Fruit fly (Drosophila melanogaster) whole organism, wandering third instar larva: ENCODE results near the gene mthl9.

Experiments
- Abd-B ChIP-seq: fragments of >200 bp; optimal IDR thresholded peaks from 2 replicates; lab custom pipeline; 2017; ENCODE audit warnings: missing biosample characterization, missing genetic modification characterization
- CG32264 ChIP-seq: fragments of 200-800 bp; sonication (Bioruptor generic); optimal IDR thresholded peaks from 2 replicates; lab custom pipeline; 2016; ENCODE audit warnings: missing biosample characterization, missing genetic modification characterization
- Dfd ChIP-seq: fragments of >200 bp; optimal IDR thresholded peaks from 2 replicates; lab custom pipeline; 2017; ENCODE audit warnings: missing biosample characterization, missing genetic modification characterization
- Dif ChIP-seq: fragments of 200-275, 200-300 bp; sonication (Bioruptor generic); optimal IDR thresholded peaks from 2 replicates; lab custom pipeline; 2018; ENCODE audit warnings: missing biosample characterization, missing genetic modification characterization; ENCODE audit not compliant: partially characterized antibody
- GATAd ChIP-seq: sonication (Bioruptor generic); optimal IDR thresholded peaks from 2 replicates; lab custom pipeline; 2016; ENCODE audit warnings: missing biosample characterization, missing genetic modification characterization
- HLH106 ChIP-seq: fragments of 200-800 bp; optimal IDR thresholded peaks from 3 replicates; lab custom pipeline; 2019; ENCODE audit warnings: missing biosample characterization, mild to moderate bottlenecking, missing genetic modification characterization, moderate library complexity
- Hnf4 ChIP-seq: fragments of 200-800 bp; sonication (Bioruptor generic); optimal IDR thresholded peaks from 2 replicates; lab custom pipeline; 2016; ENCODE audit warnings: missing biosample characterization, mild to moderate bottlenecking, missing genetic modification characterization
- Hr78 ChIP-seq: fragments of >200 bp; optimal IDR thresholded peaks from 2 replicates; lab custom pipeline; 2017; ENCODE audit warnings: missing biosample characterization, missing genetic modification characterization
- Hr83 ChIP-seq: fragments of 200-300 bp; sonication (Bioruptor generic); optimal IDR thresholded peaks from 2 replicates; lab custom pipeline; 2016; ENCODE audit warnings: missing biosample characterization, mild to moderate bottlenecking, missing genetic modification characterization, moderate library complexity; ENCODE audit not compliant: poor library complexity, severe bottlenecking
- Jra ChIP-seq: sonication (Bioruptor generic); optimal IDR thresholded peaks from 2 replicates; lab custom pipeline; 2016; ENCODE audit warnings: missing biosample characterization, missing genetic modification characterization
- Mio ChIP-seq: sonication (Bioruptor generic); optimal IDR thresholded peaks from 2 replicates; lab custom pipeline; 2016; ENCODE audit warnings: missing biosample characterization, missing genetic modification characterization
- Myc ChIP-seq: fragments of >200 bp; optimal IDR thresholded peaks from 2 replicates; lab custom pipeline; 2017
- N ChIP-seq: fragments of >200 bp; optimal IDR thresholded peaks from 2 replicates; lab custom pipeline; 2018; ENCODE audit warnings: missing biosample characterization, missing external identifiers, missing genetic modification characterization
- Rel ChIP-seq, 2 experiments: fragments of 200-800 bp; sonication (Bioruptor generic) in 1 of 2; optimal IDR thresholded peaks; 2 replicates in 1 of 2; 3 replicates in 1 of 2; lab custom pipeline; 2016 to 2019; ENCODE audit warnings: mild to moderate bottlenecking in 2 of 2, missing biosample characterization in 2 of 2, missing genetic modification characterization in 2 of 2, moderate library complexity in 1 of 2
- Sp1 ChIP-seq: fragments of 200-800 bp; sonication (Bioruptor generic); optimal IDR thresholded peaks from 3 replicates; lab custom pipeline; 2019; ENCODE audit warnings: missing biosample characterization, mild to moderate bottlenecking, missing genetic modification characterization, moderate library complexity
- Vsx2 ChIP-seq: fragments of 200-300, 225-300 bp; sonication (Bioruptor generic); optimal IDR thresholded peaks from 2 replicates; lab custom pipeline; 2018; ENCODE audit warnings: missing biosample characterization, missing genetic modification characterization; ENCODE audit not compliant: partially characterized antibody
- br ChIP-seq: fragments of 200-800 bp; sonication (Bioruptor generic); optimal IDR thresholded peaks from 2 replicates; lab custom pipeline; 2016; ENCODE audit warnings: missing biosample characterization, missing genetic modification characterization
- dl ChIP-seq, 2 experiments: fragments of 175-275, 200-275 bp in 1 of 2; fragments of 200-275 bp in 1 of 2; sonication (Bioruptor generic); optimal IDR thresholded peaks; lab custom pipeline; 2018; ENCODE audit warnings: mild to moderate bottlenecking in 2 of 2, missing biosample characterization in 2 of 2, missing genetic modification characterization in 2 of 2, moderate library complexity in 2 of 2; ENCODE audit not compliant: partially characterized antibody in 2 of 2, insufficient read depth in 1 of 2
- dsf ChIP-seq: sonication (Bioruptor generic); optimal IDR thresholded peaks from 2 replicates; lab custom pipeline; 2016; ENCODE audit warnings: missing biosample characterization, missing genetic modification characterization, borderline replicate concordance
- ey ChIP-seq: fragments of 200-800 bp; sonication (Bioruptor generic); optimal IDR thresholded peaks from 2 replicates; lab custom pipeline; 2016; ENCODE audit warnings: missing biosample characterization, missing genetic modification characterization
- foxo ChIP-seq, 2 experiments: fragments of 200-800 bp; sonication (Bioruptor generic); optimal IDR thresholded peaks; 2 replicates in 1 of 2; 3 replicates in 1 of 2; lab custom pipeline; 2016 to 2017; ENCODE audit warnings: missing biosample characterization in 2 of 2, missing genetic modification characterization in 2 of 2
- fru ChIP-seq: fragments of 200-800 bp; sonication (Bioruptor generic); optimal IDR thresholded peaks from 3 replicates; lab custom pipeline; 2016; ENCODE audit warnings: missing biosample characterization, mild to moderate bottlenecking, missing genetic modification characterization
- h ChIP-seq: fragments of 200-800 bp; sonication (Bioruptor generic); optimal IDR thresholded peaks from 3 replicates; lab custom pipeline; 2016; ENCODE audit warnings: missing biosample characterization, mild to moderate bottlenecking, missing genetic modification characterization
- lola ChIP-seq: fragments of >200 bp; optimal IDR thresholded peaks from 2 replicates; lab custom pipeline; 2017; ENCODE audit warnings: missing biosample characterization, missing genetic modification characterization
- pan ChIP-seq: fragments of >200 bp; optimal IDR thresholded peaks from 2 replicates; lab custom pipeline; 2017
- rgr ChIP-seq: fragments of 200-800 bp; sonication (Bioruptor generic); optimal IDR thresholded peaks from 3 replicates; lab custom pipeline; 2016; ENCODE audit warnings: missing biosample characterization, mild to moderate bottlenecking, missing genetic modification characterization
- tai ChIP-seq: sonication (Bioruptor generic); optimal IDR thresholded peaks from 2 replicates; lab custom pipeline; 2016; ENCODE audit warnings: missing biosample characterization, missing genetic modification characterization
- usp ChIP-seq: fragments of >200 bp; optimal IDR thresholded peaks from 2 replicates; lab custom pipeline; 2017; ENCODE audit warnings: missing biosample characterization, missing genetic modification characterization
- woc ChIP-seq: sonication (Bioruptor generic); optimal IDR thresholded peaks from 2 replicates; lab custom pipeline; 2016; ENCODE audit warnings: missing biosample characterization, mild to moderate bottlenecking, missing genetic modification characterization

Gene mthl9

DNA sequence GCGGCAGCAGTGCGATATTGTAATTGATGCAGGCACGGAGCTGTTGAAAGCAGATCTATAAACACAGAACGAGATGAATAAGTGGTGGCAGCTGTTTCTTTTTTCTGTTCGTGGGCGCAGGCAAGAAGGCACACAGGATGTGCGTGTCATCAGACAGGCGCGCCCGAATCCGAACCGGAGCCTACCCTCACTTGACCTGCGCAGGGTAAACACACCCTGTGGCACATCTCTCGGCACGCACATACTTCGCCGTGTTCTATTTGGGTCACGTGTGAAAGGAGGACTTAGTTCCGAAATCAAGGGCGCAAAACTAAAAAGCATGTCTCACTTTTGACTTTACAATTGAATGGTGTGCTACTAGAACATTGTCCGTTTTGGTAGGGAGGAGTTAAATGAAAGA, 10.6 kb downstream of the mthl9 start:
- TF ChIP-seq Jra (GFP tag; lab: Kevin White, UChicago) (no peak), h (GFP tag; lab: Kevin White, UChicago) (no peak), dl (GFP tag; optimal IDR thresholded peaks at IDR 0.05; lab: Kevin White, UChicago; ENCODE audit: insufficient read depth in 1 of 2, partially characterized antibody in 2 of 2) (no peak), Vsx2 (GFP tag; lab: Kevin White, UChicago) (no peak), N (GFP tag; lab: Kevin White, UChicago) (no peak), Rel (GFP tag; optimal IDR thresholded peaks at IDR 0.05; lab: Kevin White, UChicago) (no peak), Rel (tag; optimal IDR thresholded peaks at IDR 0.05; lab: Kevin White, UChicago) (no peak), ey (GFP tag; lab: Kevin White, UChicago) (no peak)
- TF ChIP-seq, all 38 proteins: peak for 0

DNA sequence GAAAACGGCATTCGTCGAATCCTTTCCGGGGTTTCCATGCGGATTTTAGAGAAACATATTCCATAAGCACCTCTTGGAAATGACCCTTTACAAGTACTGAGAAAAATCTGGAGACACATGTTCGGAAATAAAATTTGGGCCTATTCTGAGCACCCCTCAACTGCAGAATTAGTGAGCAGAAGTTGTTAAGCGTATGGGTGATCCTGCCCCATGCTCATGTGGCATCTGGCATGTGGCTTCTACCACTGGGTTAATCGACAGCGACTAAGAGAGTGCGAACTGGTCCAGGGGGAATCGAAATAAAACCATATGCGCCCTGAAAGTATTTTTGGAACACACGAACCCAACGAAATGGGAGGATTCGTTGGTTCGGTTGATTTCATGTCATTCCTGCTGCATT, 11.3 kb downstream of the mthl9 start:
- TF ChIP-seq dsf (GFP tag; lab: Kevin White, UChicago): no peak
- no peak for TF ChIP-seq usp (GFP tag; lab: Kevin White, UChicago)
- no peak for TF ChIP-seq N (GFP tag; lab: Kevin White, UChicago)
- no peak for TF ChIP-seq Mio
- TF ChIP-seq Rel (GFP tag; optimal IDR thresholded peaks at IDR 0.05; lab: Kevin White, UChicago): no peak
- no peak for TF ChIP-seq Rel (tag; optimal IDR thresholded peaks at IDR 0.05; lab: Kevin White, UChicago)
- TF ChIP-seq br (GFP tag; lab: Kevin White, UChicago): no peak
- no peak for TF ChIP-seq rgr (GFP tag; lab: Kevin White, UChicago)
- no peak for TF ChIP-seq Dif
- TF ChIP-seq pan (lab: Kevin White, UChicago): no peak
- TF ChIP-seq Dfd (GFP tag; lab: Kevin White, UChicago): no peak
- TF ChIP-seq lola (GFP tag; lab: Kevin White, UChicago): no peak
- TF ChIP-seq HLH106 (tag; lab: Kevin White, UChicago): no peak
- TF ChIP-seq h (GFP tag; lab: Kevin White, UChicago): no peak
- TF ChIP-seq tai (GFP tag; lab: Kevin White, UChicago): no peak
- no peak for TF ChIP-seq Hnf4 (GFP tag; lab: Kevin White, UChicago)
- no peak for TF ChIP-seq fru (GFP tag; lab: Kevin White, UChicago)
- TF ChIP-seq GATAd (GFP tag; lab: Kevin White, UChicago): no peak
- no peak for TF ChIP-seq Sp1 (GFP tag; lab: Kevin White, UChicago)
- no peak for TF ChIP-seq Abd-B (GFP tag; lab: Kevin White, UChicago)
- no peak for TF ChIP-seq ey (GFP tag; lab: Kevin White, UChicago)

DNA sequence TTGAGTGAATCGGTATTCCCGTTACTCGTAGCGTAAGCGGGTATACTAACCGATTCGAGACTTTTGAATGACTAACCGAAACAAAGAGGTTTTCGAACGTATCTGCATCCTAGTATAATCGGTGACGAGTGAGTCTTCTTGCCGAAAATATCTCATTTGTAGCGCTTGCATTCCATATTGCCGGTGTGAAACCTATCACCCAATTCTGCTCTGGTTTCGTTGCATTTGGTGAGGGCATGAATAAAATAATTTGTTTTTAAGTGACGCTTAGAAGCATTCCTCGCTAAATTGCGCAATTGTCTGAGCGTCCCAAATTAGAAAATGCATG, 12.1 kb downstream of the mthl9 start:
- TF ChIP-seq Vsx2 (GFP tag; lab: Kevin White, UChicago): no peak
- no peak for TF ChIP-seq woc (GFP tag; lab: Kevin White, UChicago)

DNA sequence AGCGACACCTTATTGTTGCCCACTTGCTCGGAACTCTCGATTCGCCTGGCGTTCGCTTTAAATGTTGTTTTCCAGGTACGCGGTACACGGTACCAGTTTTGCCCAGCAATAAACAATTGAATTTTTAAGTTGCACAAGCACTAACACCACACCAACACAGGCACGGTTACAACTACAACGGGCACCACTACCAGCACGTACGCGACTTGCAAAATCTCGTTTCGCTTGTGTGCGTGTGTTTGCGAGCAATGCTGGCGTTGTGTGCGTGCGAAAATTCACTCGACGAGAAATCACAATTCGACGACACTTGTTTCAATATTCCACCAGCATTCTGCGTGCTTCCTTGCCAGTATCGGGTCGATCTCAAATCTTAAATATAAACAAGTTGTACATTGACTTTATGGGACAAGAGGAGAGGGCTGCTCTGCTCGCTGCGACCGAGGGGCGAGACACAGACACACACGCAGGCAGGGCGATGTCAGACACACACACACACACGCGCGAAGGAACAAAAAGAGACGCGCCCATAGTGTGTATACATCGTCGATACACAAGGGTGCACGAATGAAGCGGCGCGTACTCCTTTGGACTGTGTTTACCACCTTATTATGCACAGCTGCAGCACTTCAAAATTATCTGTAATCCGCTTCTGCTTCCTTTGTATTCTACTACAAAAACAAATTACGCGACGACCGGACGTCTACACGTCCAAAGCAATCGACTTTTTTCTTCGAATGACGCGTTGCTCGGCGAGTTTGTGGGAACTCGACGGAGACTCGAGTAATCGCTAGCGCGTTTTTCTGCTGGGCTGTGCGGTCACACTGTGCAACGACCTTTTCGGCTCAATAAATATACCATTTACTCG, 12.7 kb downstream of the mthl9 start, which contains the start of gene fwd:
Gene fwd, minus strand, starts transcription at position 740 of the 865 bp plus-strand sequence.
- TF ChIP-seq h (GFP tag; lab: Kevin White, UChicago): peak; percentile 31
- peak; percentile 90 for TF ChIP-seq N (GFP tag; lab: Kevin White, UChicago)
- TF ChIP-seq Hr78 (GFP tag; lab: Kevin White, UChicago): no peak
- peak in 1 of 2 experiments; percentile 9 for TF ChIP-seq foxo (GFP tag; optimal IDR thresholded peaks at IDR 0.05; lab: Kevin White, UChicago)
- peak; percentile 16 for TF ChIP-seq HLH106 (tag; lab: Kevin White, UChicago)
- no peak for TF ChIP-seq CG32264 (GFP tag; lab: Kevin White, UChicago)
- TF ChIP-seq Hnf4 (GFP tag; lab: Kevin White, UChicago): peak; percentile 22
- TF ChIP-seq Sp1 (GFP tag; lab: Kevin White, UChicago): peak; percentile 49
- peak; percentile 30 for TF ChIP-seq Jra (GFP tag; lab: Kevin White, UChicago)
- TF ChIP-seq Abd-B (GFP tag; lab: Kevin White, UChicago): peak; percentile 78
- peak; percentile 11 for TF ChIP-seq fru (GFP tag; lab: Kevin White, UChicago)
- peak; percentile 64 for TF ChIP-seq Hr83 (GFP tag; lab: Kevin White, UChicago)
- no peak for TF ChIP-seq Vsx2 (GFP tag; lab: Kevin White, UChicago)
- peak; percentile 31 for TF ChIP-seq Rel (GFP tag; optimal IDR thresholded peaks at IDR 0.05; lab: Kevin White, UChicago)
- TF ChIP-seq Rel (tag; optimal IDR thresholded peaks at IDR 0.05; lab: Kevin White, UChicago): peak; percentile 34
- TF ChIP-seq rgr (GFP tag; lab: Kevin White, UChicago): peak; percentile 22
- TF ChIP-seq Myc (lab: Kevin White, UChicago): peak; percentile 66
- no peak for TF ChIP-seq tai (GFP tag; lab: Kevin White, UChicago)
